Worm (Caenorhabditis elegans): ENCODE measurements around the gene cdo-1.

ce11 chrX:828603-829002, 34.8 kb downstream of the cdo-1 start, which contains the start of gene wdr-54:
- no peak for TF ChIP-seq R02D3.7 (tag; optimal IDR thresholded peaks at IDR 0.05)
- TF ChIP-seq lin-11 (tag; optimal IDR thresholded peaks at IDR 0.05) = no peak
- no peak for TF ChIP-seq aly-2 (tag; optimal IDR thresholded peaks at IDR 0.05)
- TF ChIP-seq elt-3 (tag; optimal IDR thresholded peaks at IDR 0.05) = no peak
- no peak for TF ChIP-seq ama-1 (optimal IDR thresholded peaks at IDR 0.05)
- TF ChIP-seq ceh-82 (tag; optimal IDR thresholded peaks at IDR 0.05) = no peak
- no peak for TF ChIP-seq nhr-11 (tag; optimal IDR thresholded peaks at IDR 0.05)

Data from whole organism, L2 larva.